Fruit fly (Drosophila melanogaster): Measurements from ENCODE around the gene trol.
A peak's percentile ranks its signal among the peaks of the same experiment; 100 is the strongest.

The trol gene

DNA sequence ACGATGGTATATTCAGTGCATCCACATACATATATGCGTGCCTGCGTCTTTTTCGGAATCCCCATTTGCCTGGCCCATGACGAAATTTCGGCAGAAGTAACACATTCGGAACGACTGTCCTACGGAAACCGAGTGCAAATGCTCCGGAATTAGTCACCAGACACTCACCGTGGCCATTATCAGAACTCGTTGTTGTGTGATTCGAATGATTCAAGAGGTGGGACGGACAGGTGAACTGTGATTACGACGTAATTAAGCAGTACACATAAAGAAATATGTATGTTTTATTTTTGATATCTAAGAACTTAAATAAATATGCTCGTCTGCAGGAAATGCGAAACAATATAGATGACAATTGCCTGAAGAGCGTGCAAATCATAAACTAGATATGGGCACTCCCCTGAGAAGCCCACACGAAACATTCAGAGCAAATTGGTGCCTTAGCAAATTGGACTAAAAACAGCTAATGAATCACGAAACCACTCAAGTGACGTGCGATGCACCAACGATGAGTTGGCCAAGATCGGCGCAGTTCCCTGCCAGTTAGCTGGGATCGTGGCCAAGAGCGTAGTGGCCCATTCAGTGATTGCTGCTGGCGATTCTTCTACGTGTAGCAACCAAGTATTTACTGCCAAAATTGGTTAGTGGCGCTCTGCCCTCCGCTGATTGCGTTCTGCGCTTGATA is 46.2 kb upstream of the trol start (continued):
- TF ChIP-seq scrt (GFP tag; optimal IDR thresholded peaks at IDR 0.05) (peak; percentile 23), CG10209 (GFP tag; optimal IDR thresholded peaks at IDR 0.05) (peak; percentile 45), CG13424 (tag; optimal IDR thresholded peaks at IDR 0.05) (peak; percentile 34), fd64A (GFP tag; optimal IDR thresholded peaks at IDR 0.05) (no peak), CG1603 (tag; optimal IDR thresholded peaks at IDR 0.05) (no peak), CG6854 (GFP tag; optimal IDR thresholded peaks at IDR 0.05) (peak; percentile 30), en (GFP tag; optimal IDR thresholded peaks at IDR 0.05) (no peak), Trl (optimal IDR thresholded peaks at IDR 0.05) (no peak), Trl (GFP tag; optimal IDR thresholded peaks at IDR 0.05) (no peak), CG12391 (tag; optimal IDR thresholded peaks at IDR 0.05) (peak; percentile 28), kay (GFP tag; optimal IDR thresholded peaks at IDR 0.05) (no peak), jumu (GFP tag; optimal IDR thresholded peaks at IDR 0.05) (no peak), Sry-δ (GFP tag; optimal IDR thresholded peaks at IDR 0.05) (no peak), tin (GFP tag; optimal IDR thresholded peaks at IDR 0.05) (no peak), Six4 (GFP tag; optimal IDR thresholded peaks at IDR 0.05) (no peak), CG9797 (GFP tag; optimal IDR thresholded peaks at IDR 0.05) (no peak), Opbp (GFP tag; IDR thresholded peaks at IDR 0.05; ENCODE audit: partially characterized antibody) (no peak), CG1602 (GFP tag; optimal IDR thresholded peaks at IDR 0.05) (no peak), CG3995 (GFP tag; optimal IDR thresholded peaks at IDR 0.05) (no peak), HLH4C (GFP tag; IDR thresholded peaks at IDR 0.05; ENCODE audit: partially characterized antibody) (no peak), Atf-2 (GFP tag; optimal IDR thresholded peaks at IDR 0.05) (no peak), odd (GFP tag; optimal IDR thresholded peaks at IDR 0.05) (no peak), oc (tag; optimal IDR thresholded peaks at IDR 0.05) (no peak), CG9727 (GFP tag; optimal IDR thresholded peaks at IDR 0.05) (peak; percentile 57), pum (GFP tag; optimal IDR thresholded peaks at IDR 0.05) (no peak), CG14014 (GFP tag; IDR thresholded peaks at IDR 0.05) (no peak; the same call in 1 of the 2 replicates), emc (GFP tag; optimal IDR thresholded peaks at IDR 0.05) (no peak), bigmax (GFP tag; optimal IDR thresholded peaks at IDR 0.05) (no peak), zen (tag; optimal IDR thresholded peaks at IDR 0.05) (no peak), ssp (GFP tag; IDR thresholded peaks at IDR 0.05) (no peak), crc (GFP tag; optimal IDR thresholded peaks at IDR 0.05) (no peak), CG12236 (GFP tag; optimal IDR thresholded peaks at IDR 0.05) (no peak), CG6654 (GFP tag; optimal IDR thresholded peaks at IDR 0.05) (no peak), Dip2 (GFP tag; IDR thresholded peaks at IDR 0.05) (no peak), otp (GFP tag; IDR thresholded peaks at IDR 0.05) (no peak), pfk (GFP tag; optimal IDR thresholded peaks at IDR 0.05) (no peak)

DNA sequence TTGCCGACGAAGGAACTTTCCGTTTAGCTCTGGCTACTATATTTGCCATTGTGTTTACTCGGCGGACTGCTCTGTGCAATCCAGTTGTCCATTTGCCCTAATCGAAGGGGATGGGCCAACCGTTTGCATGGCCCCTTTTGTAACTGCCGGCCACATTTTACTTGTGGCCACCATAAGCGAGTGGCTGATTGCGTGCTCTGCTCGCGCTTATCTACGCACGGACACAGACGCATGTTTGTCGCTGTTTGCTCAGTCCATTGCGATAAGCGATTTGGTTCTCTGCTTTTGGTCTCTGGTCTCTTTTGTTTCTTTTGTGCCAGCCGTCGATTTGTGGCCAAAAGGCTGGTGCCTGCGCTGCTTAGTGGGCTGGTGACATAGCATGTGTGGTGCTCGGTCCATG is 45.4 kb upstream of the trol start:
- TF ChIP-seq CG30020 (tag; optimal IDR thresholded peaks at IDR 0.05) (no peak), GATAe (GFP tag; conservative IDR thresholded peaks at IDR 0.05) (peak; percentile 50; the same call in 1 of the 2 replicates), ci (GFP tag; IDR thresholded peaks at IDR 0.05) (0 out of 3 replicates have a peak, but pooled peaks have one; percentile 24), Atf-2 (GFP tag; optimal IDR thresholded peaks at IDR 0.05) (no peak), Hey (tag; optimal IDR thresholded peaks at IDR 0.05) (peak; percentile 85), CG15479 (GFP tag; optimal IDR thresholded peaks at IDR 0.05) (peak; percentile 74), NFAT (GFP tag; IDR thresholded peaks at IDR 0.05) (no peak), onecut (GFP tag; IDR thresholded peaks at IDR 0.05) (no peak), CG10543 (GFP tag; optimal IDR thresholded peaks at IDR 0.05) (peak; percentile 57), sug (tag; optimal IDR thresholded peaks at IDR 0.05) (peak; percentile 78), Atf6 (GFP tag; IDR thresholded peaks at IDR 0.05) (0 out of 2 replicates have a peak, but pooled peaks have one; percentile 8), cg (GFP tag; optimal IDR thresholded peaks at IDR 0.05) (peak; percentile 4), exex (tag; optimal IDR thresholded peaks at IDR 0.05) (peak; percentile 37), Adf1 (GFP tag; IDR thresholded peaks at IDR 0.05) (peak; percentile 52; the same call in 1 of the 2 replicates), Antp (GFP tag; optimal IDR thresholded peaks at IDR 0.05) (no peak), CG17359 (tag; optimal IDR thresholded peaks at IDR 0.05) (no peak), mirr (GFP tag; optimal IDR thresholded peaks at IDR 0.05) (peak; percentile 39)
